Worm (Caenorhabditis elegans): ENCODE results near the gene C05G5.1.

C05G5.1 gene

DNA sequence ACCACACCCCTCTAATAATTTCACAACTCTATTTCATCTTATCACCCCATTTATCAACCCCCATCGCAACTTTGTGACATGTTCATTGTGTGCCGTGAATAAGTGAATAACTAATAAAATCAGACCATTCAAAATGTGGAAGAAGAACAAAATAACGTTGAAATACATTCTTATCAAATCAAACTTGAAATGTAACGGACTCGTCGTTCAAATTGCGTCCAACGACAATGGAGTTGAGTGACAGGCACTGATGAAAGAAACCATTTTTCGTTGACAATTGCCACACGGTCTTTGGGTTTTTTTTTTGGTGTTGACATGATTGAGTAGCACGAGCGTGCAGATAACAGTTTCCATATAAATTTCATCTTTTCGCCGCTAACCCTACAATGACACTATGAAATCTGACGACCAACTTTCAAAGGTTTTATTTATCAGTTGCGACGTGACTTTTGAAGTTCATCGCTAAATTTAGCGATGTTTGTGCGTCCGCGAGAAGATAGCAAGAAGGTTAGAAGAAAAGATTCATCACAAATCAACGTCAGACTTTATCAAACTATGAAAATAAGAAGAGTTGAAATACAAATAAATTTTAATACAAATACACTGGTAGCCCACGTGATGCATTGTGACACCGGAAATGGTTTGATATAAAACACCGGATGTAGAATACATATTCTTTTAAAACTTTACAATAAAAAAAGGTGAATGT, 43.7 kb upstream of the C05G5.1 start:
- TF ChIP-seq jun-1 (tag; optimal IDR thresholded peaks at IDR 0.05) (no peak), nhr-20 (tag; optimal IDR thresholded peaks at IDR 0.05) (peak; percentile 72), ces-1 (GFP tag; optimal IDR thresholded peaks at IDR 0.05) (no peak), snpc-4 (tag; optimal IDR thresholded peaks at IDR 0.05) (no peak), lin-35 (GFP tag; optimal IDR thresholded peaks at IDR 0.05) (peak in 1 of 2 experiments; percentile 7), lin-14 (GFP tag; optimal IDR thresholded peaks at IDR 0.05) (peak; percentile 63), C04F5.9 (tag; optimal IDR thresholded peaks at IDR 0.05) (no peak), fkh-8 (tag; optimal IDR thresholded peaks at IDR 0.05) (no peak), zip-4 (GFP tag; optimal IDR thresholded peaks at IDR 0.05) (no peak), mdl-1 (tag; optimal IDR thresholded peaks at IDR 0.05) (peak in 1 of 2 experiments; percentile 47), nhr-28 (tag; optimal IDR thresholded peaks at IDR 0.05) (no peak), mab-9 (GFP tag; IDR thresholded peaks at IDR 0.05) (no peak), unc-62 (GFP tag; optimal IDR thresholded peaks at IDR 0.05) (no peak), nhr-90 (tag; optimal IDR thresholded peaks at IDR 0.05; ENCODE audit: poor library complexity) (peak; percentile 59), lin-13 (GFP tag; optimal IDR thresholded peaks at IDR 0.05) (no peak), ama-1 (optimal IDR thresholded peaks at IDR 0.05) (no peak), tbx-2 (tag; optimal IDR thresholded peaks at IDR 0.05) (peak; percentile 51), ceh-8 (GFP tag; optimal IDR thresholded peaks at IDR 0.05) (no peak), elt-2 (tag; optimal IDR thresholded peaks at IDR 0.05) (peak; percentile 70), pqm-1 (tag; optimal IDR thresholded peaks at IDR 0.05) (no peak), C16A3.4 (tag; optimal IDR thresholded peaks at IDR 0.05) (no peak), snu-23 (GFP tag; optimal IDR thresholded peaks at IDR 0.05) (peak; percentile 34), nhr-19 (GFP tag; conservative IDR thresholded peaks at IDR 0.05) (peak; percentile 38), sup-37 (GFP tag; optimal IDR thresholded peaks at IDR 0.05) (no peak), fkh-4 (tag; optimal IDR thresholded peaks at IDR 0.05; ENCODE audit: borderline replicate concordance) (no peak), ztf-4 (tag; optimal IDR thresholded peaks at IDR 0.05) (no peak), hpl-2 (GFP tag; optimal IDR thresholded peaks at IDR 0.05) (no peak), ztf-11 (tag; optimal IDR thresholded peaks at IDR 0.05) (no peak), ceh-63 (GFP tag; optimal IDR thresholded peaks at IDR 0.05) (no peak), nhr-71 (tag; optimal IDR thresholded peaks at IDR 0.05) (peak; percentile 67), unc-30 (tag; optimal IDR thresholded peaks at IDR 0.05) (no peak), blmp-1 (tag; optimal IDR thresholded peaks at IDR 0.05) (no peak), swsn-7 (tag; optimal IDR thresholded peaks at IDR 0.05) (no peak), dpl-1 (GFP tag; optimal IDR thresholded peaks at IDR 0.05) (peak in 1 of 3 experiments; percentile 16), mep-1 (tag; optimal IDR thresholded peaks at IDR 0.05) (no peak), isw-1 (GFP tag; IDR thresholded peaks at IDR 0.05) (no peak), nhr-11 (tag; optimal IDR thresholded peaks at IDR 0.05) (no peak), nhr-85 (tag) (peak; percentile 90), alr-1 (tag; optimal IDR thresholded peaks at IDR 0.05; ENCODE audit: borderline replicate concordance) (no peak), C34B4.2 (tag; optimal IDR thresholded peaks at IDR 0.05) (no peak), egl-27 (tag; optimal IDR thresholded peaks at IDR 0.05) (no peak), efl-1 (optimal IDR thresholded peaks at IDR 0.05) (no peak), efl-1 (GFP tag; optimal IDR thresholded peaks at IDR 0.05 in 1 of 2) (peak in 1 of 2 experiments; percentile 43), pax-3 (tag; optimal IDR thresholded peaks at IDR 0.05) (no peak), rnt-1 (tag; optimal IDR thresholded peaks at IDR 0.05) (no peak), nhr-77 (tag; optimal IDR thresholded peaks at IDR 0.05) (no peak), dsc-1 (tag; optimal IDR thresholded peaks at IDR 0.05) (no peak), nhr-47 (tag; optimal IDR thresholded peaks at IDR 0.05) (peak; percentile 22), grh-1 (GFP tag; IDR thresholded peaks at IDR 0.05) (0 out of 2 replicates have a peak, but pooled peaks have one; percentile 16), lin-15B (tag; optimal IDR thresholded peaks at IDR 0.05) (no peak), nhr-76 (tag; optimal IDR thresholded peaks at IDR 0.05) (no peak), elt-3 (tag; optimal IDR thresholded peaks at IDR 0.05) (peak in 1 of 6 experiments; percentile 19)

All from whole organism, L1 larva.